Worm (Caenorhabditis elegans): ENCODE results near the gene lap-1.

The lap-1 gene

ce11 chrIII:8401887-8402286 lies at the start of gene lap-1:
lap-1 (minus strand) TSS chrIII:8401928.
- no peak for TF ChIP-seq ceh-43 (GFP tag; optimal IDR thresholded peaks at IDR 0.05)
- no peak for TF ChIP-seq mls-2 (tag; optimal IDR thresholded peaks at IDR 0.05)
- TF ChIP-seq unc-39 (tag; optimal IDR thresholded peaks at IDR 0.05) = no peak

DNA sequence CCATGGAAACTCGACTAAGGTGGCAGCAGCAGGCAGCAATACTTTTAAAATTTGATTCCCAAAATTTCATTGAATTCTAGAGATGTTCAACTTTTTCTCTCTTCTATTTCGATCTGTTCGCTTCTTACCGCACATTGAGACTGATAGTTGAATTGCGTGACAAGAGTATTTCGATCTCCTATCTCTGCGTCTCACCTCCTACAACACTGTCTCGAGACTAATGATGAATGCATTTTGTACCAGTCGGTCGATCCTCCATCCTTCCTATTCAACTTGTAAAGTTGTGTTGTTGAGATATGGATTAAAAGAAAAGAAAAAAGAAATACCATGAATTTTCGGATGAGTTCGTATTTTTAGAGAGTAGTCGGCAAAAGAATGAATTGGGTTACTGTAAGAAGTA lies 49.5 kb upstream of the lap-1 start:
- no peak for TF ChIP-seq cnd-1 (tag; optimal IDR thresholded peaks at IDR 0.05)
- TF ChIP-seq nhr-12 (tag; optimal IDR thresholded peaks at IDR 0.05) = no peak
- TF ChIP-seq hlh-1 (tag; optimal IDR thresholded peaks at IDR 0.05) = no peak
- TF ChIP-seq snpc-4 (tag; optimal IDR thresholded peaks at IDR 0.05) = no peak
- no peak for TF ChIP-seq sem-2 (GFP tag; optimal IDR thresholded peaks at IDR 0.05)
- TF ChIP-seq mep-1 (tag; optimal IDR thresholded peaks at IDR 0.05) = no peak
- no peak for TF ChIP-seq blmp-1 (tag; optimal IDR thresholded peaks at IDR 0.05)
- no peak for TF ChIP-seq lsy-2 (tag; optimal IDR thresholded peaks at IDR 0.05)
- no peak for TF ChIP-seq elt-1 (tag; optimal IDR thresholded peaks at IDR 0.05; ENCODE audit: borderline replicate concordance, insufficient read depth)
- TF ChIP-seq unc-39 (tag; optimal IDR thresholded peaks at IDR 0.05) = no peak

DNA sequence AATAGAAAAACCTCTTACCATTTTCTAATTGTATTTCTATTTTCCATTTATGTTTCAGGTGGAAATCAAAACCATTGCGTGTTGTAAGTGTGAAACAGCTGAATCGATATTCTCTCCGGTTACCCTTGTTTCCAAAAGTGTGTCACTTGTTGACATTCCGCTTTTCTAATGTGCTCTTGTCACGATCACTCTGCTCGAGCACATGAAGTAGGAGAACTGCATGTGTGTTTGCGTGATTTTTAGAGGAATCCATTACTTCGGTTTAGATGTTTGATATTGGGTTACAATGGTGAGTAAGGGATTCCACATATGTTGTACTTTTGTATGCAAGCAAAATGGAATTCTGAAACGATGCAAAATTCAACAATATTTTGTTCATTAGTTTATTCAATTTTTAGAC lies 48.8 kb upstream of the lap-1 start:
- TF ChIP-seq snpc-4 (tag; optimal IDR thresholded peaks at IDR 0.05) (no peak), ham-2 (GFP tag; optimal IDR thresholded peaks at IDR 0.05) (no peak), nhr-237 (tag; optimal IDR thresholded peaks at IDR 0.05) (no peak), ceh-39 (tag; optimal IDR thresholded peaks at IDR 0.05) (no peak), unc-39 (tag; optimal IDR thresholded peaks at IDR 0.05) (no peak), lin-32 (GFP tag; optimal IDR thresholded peaks at IDR 0.05) (no peak), nhr-12 (tag; optimal IDR thresholded peaks at IDR 0.05) (no peak), nhr-76 (tag; optimal IDR thresholded peaks at IDR 0.05) (no peak), zip-8 (tag; optimal IDR thresholded peaks at IDR 0.05) (no peak), nhr-28 (tag; optimal IDR thresholded peaks at IDR 0.05) (no peak), bed-3 (GFP tag; optimal IDR thresholded peaks at IDR 0.05) (no peak), mab-5 (tag; optimal IDR thresholded peaks at IDR 0.05) (no peak)

- no peak for TF ChIP-seq nhr-12 (tag; optimal IDR thresholded peaks at IDR 0.05)
- no peak for TF ChIP-seq ceh-43 (GFP tag; optimal IDR thresholded peaks at IDR 0.05)
- no peak for TF ChIP-seq blmp-1 (tag; optimal IDR thresholded peaks at IDR 0.05)
- TF ChIP-seq lin-32 (GFP tag; optimal IDR thresholded peaks at IDR 0.05) = no peak
- TF ChIP-seq elt-3 (tag; optimal IDR thresholded peaks at IDR 0.05) = no peak
- no peak for TF ChIP-seq mls-2 (tag; optimal IDR thresholded peaks at IDR 0.05)
- TF ChIP-seq flh-1 (GFP tag; optimal IDR thresholded peaks at IDR 0.05) = no peak
- TF ChIP-seq zip-8 (tag; optimal IDR thresholded peaks at IDR 0.05) = no peak
- no peak for TF ChIP-seq ham-2 (GFP tag; optimal IDR thresholded peaks at IDR 0.05)
- TF ChIP-seq unc-120 (tag; optimal IDR thresholded peaks at IDR 0.05; ENCODE audit: poor library complexity, severe bottlenecking) = no peak
- TF ChIP-seq snpc-4 (tag; optimal IDR thresholded peaks at IDR 0.05) = no peak
- TF ChIP-seq mab-5 (tag; optimal IDR thresholded peaks at IDR 0.05) = no peak
- no peak for TF ChIP-seq nhr-76 (tag; optimal IDR thresholded peaks at IDR 0.05)
- no peak for TF ChIP-seq pha-4 (tag; optimal IDR thresholded peaks at IDR 0.05)
- TF ChIP-seq mep-1 (tag; optimal IDR thresholded peaks at IDR 0.05) = no peak
- TF ChIP-seq unc-39 (tag; optimal IDR thresholded peaks at IDR 0.05) = no peak
Measured at ce11 chrIII:8449160-8449807, 47.6 kb upstream of the lap-1 start, which contains the start of gene mrpl-32. mrpl-32 (plus strand) TSS chrIII:8449757.

DNA sequence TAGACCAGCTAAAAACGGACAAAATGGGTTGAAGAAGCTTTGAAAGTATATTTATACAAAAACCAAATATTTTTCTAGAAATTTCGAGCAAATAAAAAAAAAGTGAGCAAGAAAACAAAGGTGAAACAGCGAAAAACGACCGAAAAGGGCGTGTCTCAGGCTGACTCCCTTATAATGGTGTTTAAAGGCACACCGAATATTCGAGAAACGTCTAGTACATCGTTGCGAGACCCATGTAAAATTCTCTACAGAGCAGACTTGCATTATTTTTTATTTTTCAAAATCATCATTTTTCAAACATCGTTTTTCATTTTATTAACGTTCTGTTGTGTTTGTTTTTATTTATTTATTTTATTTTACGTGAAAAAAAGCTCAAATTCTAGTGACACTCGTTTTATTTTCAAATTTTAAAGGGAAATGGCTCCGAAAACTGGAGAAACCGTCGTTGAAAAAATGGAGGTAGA lies 45.2 kb upstream of the lap-1 start, which contains the start of gene rpn-3:
rpn-3 (plus strand) TSS at position 414 of the 464 bp plus-strand sequence.
- no peak for TF ChIP-seq ceh-83 (GFP tag; optimal IDR thresholded peaks at IDR 0.05)
- TF ChIP-seq drap-1 (GFP tag; optimal IDR thresholded peaks at IDR 0.05) = peak; percentile 42
- TF ChIP-seq zip-8 (tag; optimal IDR thresholded peaks at IDR 0.05) = no peak
- peak; percentile 92 for TF ChIP-seq mab-5 (tag; optimal IDR thresholded peaks at IDR 0.05)
- TF ChIP-seq pha-4 (tag; optimal IDR thresholded peaks at IDR 0.05) = peak; percentile 99
- TF ChIP-seq ces-1 (GFP tag; optimal IDR thresholded peaks at IDR 0.05) = peak; percentile 98
- peak; percentile 71 for TF ChIP-seq elt-3 (tag; optimal IDR thresholded peaks at IDR 0.05)
- TF ChIP-seq flh-1 (GFP tag; optimal IDR thresholded peaks at IDR 0.05) = no peak
- peak; percentile 60 for TF ChIP-seq mls-2 (tag; optimal IDR thresholded peaks at IDR 0.05)
- TF ChIP-seq lin-13 (tag; optimal IDR thresholded peaks at IDR 0.05) = peak; percentile 95
- TF ChIP-seq nhr-76 (tag; optimal IDR thresholded peaks at IDR 0.05) = no peak
- TF ChIP-seq nhr-2 (tag; optimal IDR thresholded peaks at IDR 0.05) = peak; percentile 70
- peak; percentile 53 for TF ChIP-seq hlh-1 (tag; optimal IDR thresholded peaks at IDR 0.05)
- TF ChIP-seq M03D4.4 (tag; optimal IDR thresholded peaks at IDR 0.05) = peak; percentile 44
- TF ChIP-seq unc-120 (tag; optimal IDR thresholded peaks at IDR 0.05; ENCODE audit: poor library complexity, severe bottlenecking) = peak; percentile 100
- no peak for TF ChIP-seq snpc-4 (tag; optimal IDR thresholded peaks at IDR 0.05)
- peak; percentile 71 for TF ChIP-seq ztf-11 (tag; optimal IDR thresholded peaks at IDR 0.05)
- TF ChIP-seq nhr-28 (tag; optimal IDR thresholded peaks at IDR 0.05) = no peak
- peak; percentile 99 for TF ChIP-seq mep-1 (tag; optimal IDR thresholded peaks at IDR 0.05)
- peak; percentile 91 for TF ChIP-seq lsy-2 (tag; optimal IDR thresholded peaks at IDR 0.05)
- no peak for TF ChIP-seq bed-3 (GFP tag; optimal IDR thresholded peaks at IDR 0.05)
- no peak for TF ChIP-seq sem-2 (GFP tag; optimal IDR thresholded peaks at IDR 0.05)
- TF ChIP-seq cnd-1 (tag; optimal IDR thresholded peaks at IDR 0.05) = no peak
- no peak for TF ChIP-seq ceh-43 (GFP tag; optimal IDR thresholded peaks at IDR 0.05)
- peak; percentile 93 for TF ChIP-seq ceh-39 (tag; optimal IDR thresholded peaks at IDR 0.05)
- TF ChIP-seq ham-2 (GFP tag; optimal IDR thresholded peaks at IDR 0.05) = no peak
- peak; percentile 97 for TF ChIP-seq nhr-237 (tag; optimal IDR thresholded peaks at IDR 0.05)
- TF ChIP-seq tbx-8 (GFP tag; optimal IDR thresholded peaks at IDR 0.05) = no peak
- TF ChIP-seq blmp-1 (tag; optimal IDR thresholded peaks at IDR 0.05) = peak; percentile 35
- TF ChIP-seq unc-62 (GFP tag; optimal IDR thresholded peaks at IDR 0.05) = peak; percentile 70
- peak; percentile 16 for TF ChIP-seq elt-1 (tag; optimal IDR thresholded peaks at IDR 0.05; ENCODE audit: borderline replicate concordance, insufficient read depth)
- TF ChIP-seq nhr-12 (tag; optimal IDR thresholded peaks at IDR 0.05) = no peak
- no peak for TF ChIP-seq unc-39 (tag; optimal IDR thresholded peaks at IDR 0.05)
- TF ChIP-seq sptf-1 (tag; optimal IDR thresholded peaks at IDR 0.05) = peak; percentile 79
- TF ChIP-seq lin-32 (GFP tag; optimal IDR thresholded peaks at IDR 0.05) = no peak

All from whole organism, mixed stage, embryonic.